Worm (Caenorhabditis elegans): ENCODE measurements around the gene C32D5.7.

ce11 chrII:6366696-6367095, 26.8 kb upstream of the C32D5.7 start, which contains the start of gene ctsa-4.1:
- no peak for TF ChIP-seq snpc-4 (tag; optimal IDR thresholded peaks at IDR 0.05)
- TF ChIP-seq ceh-82 (tag; optimal IDR thresholded peaks at IDR 0.05) = no peak

All from whole organism, L3 larva.